Worm (Caenorhabditis elegans): Measurements from ENCODE around the gene Y25C1A.14.

Y25C1A.14 gene

DNA sequence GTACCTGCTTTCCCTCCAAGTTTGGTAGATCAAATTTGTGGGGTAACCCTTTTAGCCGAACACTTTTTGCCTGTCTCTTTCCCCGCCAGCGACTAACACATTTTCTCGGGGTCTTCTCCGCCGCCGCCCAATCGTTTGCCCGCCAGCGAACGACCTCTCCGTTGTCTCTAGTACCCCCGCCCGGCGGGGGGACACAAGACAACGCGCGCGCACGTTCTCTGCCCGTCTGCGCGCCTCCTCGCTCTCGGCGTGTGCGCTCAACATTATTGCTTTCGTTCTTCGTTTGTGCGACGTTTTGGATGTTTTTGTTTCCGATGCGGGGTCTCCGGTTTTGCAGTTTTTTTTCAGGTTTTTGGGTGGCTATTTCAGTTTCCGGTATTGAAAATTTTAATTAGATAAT, 41.2 kb downstream of the Y25C1A.14 start:
- 0 out of 2 replicates have a peak, but pooled peaks have one; percentile 21 for TF ChIP-seq ztf-29 (GFP tag; IDR thresholded peaks at IDR 0.05)
- TF ChIP-seq klf-2 (GFP tag; conservative IDR thresholded peaks at IDR 0.05) = no peak
- no peak for TF ChIP-seq T22C8.4 (GFP tag; IDR thresholded peaks at IDR 0.05)
- TF ChIP-seq ref-1 (GFP tag; conservative IDR thresholded peaks at IDR 0.05) = no peak
- TF ChIP-seq flt-1 (GFP tag; IDR thresholded peaks at IDR 0.05) = peak; percentile 55; the same call in 1 of the 2 replicates
- TF ChIP-seq cog-1 (tag; optimal IDR thresholded peaks at IDR 0.05) = no peak
- no peak for TF ChIP-seq med-1 (GFP tag; optimal IDR thresholded peaks at IDR 0.05; ENCODE audit: insufficient read depth)
- TF ChIP-seq ztf-23 (GFP tag; IDR thresholded peaks at IDR 0.05) = 0 out of 2 replicates have a peak, but pooled peaks have one; percentile 52
- no peak for TF ChIP-seq tab-1 (GFP tag; IDR thresholded peaks at IDR 0.05)

DNA sequence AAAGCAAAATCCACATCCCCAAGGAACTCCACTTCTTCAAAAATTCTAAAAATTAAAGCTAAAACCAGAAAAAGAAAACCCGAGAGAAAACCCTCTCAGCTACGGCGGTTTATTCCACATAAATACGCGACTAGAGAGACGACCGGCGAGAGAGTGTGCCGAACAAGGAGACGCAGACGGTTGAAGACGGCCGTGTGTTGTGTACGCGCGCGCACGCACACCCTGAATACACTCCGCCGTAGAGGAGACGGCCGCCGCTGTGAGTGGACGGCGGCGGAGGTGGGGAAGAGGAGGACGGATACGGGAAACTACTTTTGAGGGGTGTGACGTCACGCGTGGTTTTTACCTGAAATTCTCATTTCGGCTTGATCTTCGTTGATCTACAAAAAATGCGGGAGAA, 42.1 kb downstream of the Y25C1A.14 start:
- TF ChIP-seq ztf-23 (GFP tag; IDR thresholded peaks at IDR 0.05) = no peak
- TF ChIP-seq flt-1 (GFP tag; IDR thresholded peaks at IDR 0.05) = no peak
- TF ChIP-seq klf-2 (GFP tag; conservative IDR thresholded peaks at IDR 0.05) = no peak
- no peak for TF ChIP-seq tab-1 (GFP tag; IDR thresholded peaks at IDR 0.05)
- no peak for TF ChIP-seq T22C8.4 (GFP tag; IDR thresholded peaks at IDR 0.05)
- TF ChIP-seq med-1 (GFP tag; optimal IDR thresholded peaks at IDR 0.05; ENCODE audit: insufficient read depth) = no peak
- no peak for TF ChIP-seq ztf-29 (GFP tag; IDR thresholded peaks at IDR 0.05)
- no peak for TF ChIP-seq ref-1 (GFP tag; conservative IDR thresholded peaks at IDR 0.05)
- TF ChIP-seq cog-1 (tag; optimal IDR thresholded peaks at IDR 0.05) = no peak

DNA sequence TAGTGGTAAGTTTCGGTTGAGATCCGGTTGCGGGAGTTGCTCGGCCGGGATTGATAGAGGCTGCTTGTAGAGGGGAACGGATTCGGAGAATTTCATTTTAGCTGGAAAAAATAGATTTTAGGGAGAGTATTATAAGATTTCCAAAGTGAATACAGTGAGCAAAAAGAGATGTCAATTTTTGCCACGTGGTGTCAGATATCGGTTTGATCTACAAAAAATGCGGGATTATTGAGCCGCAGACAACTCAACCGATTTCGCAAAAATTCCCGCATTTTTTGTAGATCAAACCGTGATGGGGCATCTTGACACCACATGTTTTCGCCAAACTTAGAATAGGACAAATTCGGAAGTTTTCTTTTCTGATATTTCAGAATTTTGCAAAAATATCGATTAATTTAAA, 42.5 kb downstream of the Y25C1A.14 start, which contains the start of gene lido-13:
Gene lido-13, minus strand, starts transcription at position 101 of the 400 bp plus-strand sequence.
- TF ChIP-seq ztf-29 (GFP tag; IDR thresholded peaks at IDR 0.05) (no peak), ztf-23 (GFP tag; IDR thresholded peaks at IDR 0.05) (no peak), ref-1 (GFP tag; conservative IDR thresholded peaks at IDR 0.05) (no peak), flt-1 (GFP tag; IDR thresholded peaks at IDR 0.05) (no peak), med-1 (GFP tag; optimal IDR thresholded peaks at IDR 0.05; ENCODE audit: insufficient read depth) (no peak), T22C8.4 (GFP tag; IDR thresholded peaks at IDR 0.05) (no peak), klf-2 (GFP tag; conservative IDR thresholded peaks at IDR 0.05) (no peak), cog-1 (tag; optimal IDR thresholded peaks at IDR 0.05) (no peak), tab-1 (GFP tag; IDR thresholded peaks at IDR 0.05) (no peak)

DNA sequence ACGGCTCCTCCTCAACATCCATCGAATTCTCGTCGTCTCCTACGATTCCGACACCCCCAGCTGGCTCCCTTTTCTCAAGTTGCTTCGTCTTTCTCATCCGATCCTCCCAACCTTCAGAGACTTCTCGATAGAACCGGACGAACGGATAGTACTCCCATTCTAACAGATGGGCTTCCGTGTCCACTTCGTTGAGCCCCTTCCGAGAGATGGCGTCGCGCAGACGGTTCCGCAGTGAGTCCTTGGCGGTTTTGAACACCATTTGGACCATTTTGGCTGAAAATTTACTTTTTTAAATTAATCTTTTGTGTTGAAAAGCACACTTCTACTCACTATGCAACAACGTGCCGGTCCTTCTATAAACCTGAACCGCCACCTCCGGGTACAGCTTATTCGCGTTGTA, 43.1 kb downstream of the Y25C1A.14 start:
- TF ChIP-seq klf-2 (GFP tag; conservative IDR thresholded peaks at IDR 0.05) (no peak), ref-1 (GFP tag; conservative IDR thresholded peaks at IDR 0.05) (no peak), cog-1 (tag; optimal IDR thresholded peaks at IDR 0.05) (no peak), ztf-23 (GFP tag; IDR thresholded peaks at IDR 0.05) (no peak), T22C8.4 (GFP tag; IDR thresholded peaks at IDR 0.05) (no peak), med-1 (GFP tag; optimal IDR thresholded peaks at IDR 0.05; ENCODE audit: insufficient read depth) (no peak), tab-1 (GFP tag; IDR thresholded peaks at IDR 0.05) (no peak), flt-1 (GFP tag; IDR thresholded peaks at IDR 0.05) (no peak), ztf-29 (GFP tag; IDR thresholded peaks at IDR 0.05) (no peak)

DNA sequence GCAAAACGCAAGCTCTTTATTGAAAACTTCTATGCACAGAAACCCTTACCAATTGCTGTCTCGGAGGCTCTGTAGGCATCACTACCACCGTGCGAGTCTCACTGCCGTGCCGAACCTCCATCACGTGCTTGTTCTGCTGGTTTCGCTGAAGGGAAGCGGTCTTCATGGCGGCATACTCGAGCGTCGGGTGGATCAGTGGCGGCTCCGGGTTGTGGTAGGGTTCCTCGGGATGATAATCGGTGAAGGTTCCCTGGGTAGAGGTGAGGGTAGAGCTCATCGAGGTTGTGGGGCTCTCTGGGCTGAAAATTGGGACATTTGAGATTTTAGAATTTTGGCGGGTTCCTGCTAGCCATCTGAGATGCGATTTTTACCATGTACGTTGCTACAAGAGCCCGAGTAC, 43.9 kb downstream of the Y25C1A.14 start:
- TF ChIP-seq T22C8.4 (GFP tag; IDR thresholded peaks at IDR 0.05) (no peak), klf-2 (GFP tag; conservative IDR thresholded peaks at IDR 0.05) (no peak), med-1 (GFP tag; optimal IDR thresholded peaks at IDR 0.05; ENCODE audit: insufficient read depth) (no peak), tab-1 (GFP tag; IDR thresholded peaks at IDR 0.05) (no peak), ztf-23 (GFP tag; IDR thresholded peaks at IDR 0.05) (no peak), cog-1 (tag; optimal IDR thresholded peaks at IDR 0.05) (no peak), ref-1 (GFP tag; conservative IDR thresholded peaks at IDR 0.05) (no peak), ztf-29 (GFP tag; IDR thresholded peaks at IDR 0.05) (no peak), flt-1 (GFP tag; IDR thresholded peaks at IDR 0.05) (no peak)

DNA sequence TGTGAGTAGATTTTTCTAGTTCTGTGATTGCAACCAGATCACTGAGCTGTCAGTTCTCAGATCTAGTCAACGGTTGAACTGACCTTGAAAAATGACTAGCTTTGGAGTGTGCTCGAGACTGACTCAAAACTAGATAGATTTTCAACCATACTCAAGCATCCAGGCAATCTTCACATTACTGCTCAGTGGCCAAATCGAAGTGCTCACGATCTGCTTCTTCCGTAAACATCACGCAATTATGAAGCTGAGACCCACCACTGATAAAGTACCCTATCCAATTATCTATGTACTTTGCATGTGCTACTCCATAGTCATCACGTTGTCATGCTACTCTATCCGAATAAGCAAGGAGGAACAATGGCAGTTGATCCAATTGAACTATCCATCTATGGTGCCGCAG, 45.4 kb downstream of the Y25C1A.14 start:
- TF ChIP-seq cog-1 (tag; optimal IDR thresholded peaks at IDR 0.05) (no peak), flt-1 (GFP tag; IDR thresholded peaks at IDR 0.05) (no peak), klf-2 (GFP tag; conservative IDR thresholded peaks at IDR 0.05) (no peak), ref-1 (GFP tag; conservative IDR thresholded peaks at IDR 0.05) (no peak), ztf-23 (GFP tag; IDR thresholded peaks at IDR 0.05) (no peak), tab-1 (GFP tag; IDR thresholded peaks at IDR 0.05) (no peak), T22C8.4 (GFP tag; IDR thresholded peaks at IDR 0.05) (no peak), ztf-29 (GFP tag; IDR thresholded peaks at IDR 0.05) (no peak), med-1 (GFP tag; optimal IDR thresholded peaks at IDR 0.05; ENCODE audit: insufficient read depth) (no peak)

DNA sequence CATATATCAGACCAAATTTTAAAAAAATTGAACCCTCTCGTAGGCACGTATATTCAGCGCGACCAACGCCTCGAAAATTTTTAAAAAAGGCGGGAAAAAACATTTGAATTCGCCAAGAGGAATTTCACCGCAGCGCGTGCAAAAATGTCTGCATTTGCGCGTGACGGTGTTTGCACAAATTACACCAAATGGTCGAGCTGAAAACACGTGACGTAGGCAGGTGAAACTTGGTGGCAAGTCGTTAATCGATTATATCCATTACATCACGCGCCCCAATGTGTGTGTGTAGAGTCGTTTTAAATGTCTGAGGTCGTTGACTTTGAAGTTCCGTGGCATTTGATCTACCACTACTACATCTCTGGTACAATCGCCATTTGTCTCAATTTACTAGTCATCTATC, 46.1 kb downstream of the Y25C1A.14 start, which contains the start of gene sri-31:
Gene sri-31, plus strand, starts transcription at position 301 of the 400 bp plus-strand sequence.
- TF ChIP-seq klf-2 (GFP tag; conservative IDR thresholded peaks at IDR 0.05) = no peak

DNA sequence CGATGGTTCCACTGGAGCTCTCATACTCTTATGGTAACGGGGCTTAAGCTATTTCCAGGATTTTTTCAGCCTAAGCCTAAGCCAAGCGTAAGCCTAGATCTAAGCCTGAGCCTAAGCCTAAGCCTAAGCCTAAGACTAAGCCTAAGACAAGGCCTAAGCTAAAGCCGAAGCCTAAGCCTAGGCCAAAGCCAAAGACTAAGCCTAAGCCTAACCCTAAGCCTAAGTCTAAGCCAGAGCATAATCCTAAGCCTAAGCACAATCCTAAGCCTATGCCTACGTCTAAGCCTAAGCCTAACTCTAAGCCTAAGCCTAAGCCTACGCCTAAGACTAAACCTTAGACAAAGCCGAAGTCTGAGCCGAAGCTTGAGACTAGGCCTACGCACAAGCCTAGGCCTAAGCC, 47.8 kb downstream of the Y25C1A.14 start:
- no peak for TF ChIP-seq med-1 (GFP tag; optimal IDR thresholded peaks at IDR 0.05; ENCODE audit: insufficient read depth)
- TF ChIP-seq flt-1 (GFP tag; IDR thresholded peaks at IDR 0.05) = no peak
- TF ChIP-seq cog-1 (tag; optimal IDR thresholded peaks at IDR 0.05) = no peak
- TF ChIP-seq tab-1 (GFP tag; IDR thresholded peaks at IDR 0.05) = no peak
- no peak for TF ChIP-seq klf-2 (GFP tag; conservative IDR thresholded peaks at IDR 0.05)

DNA sequence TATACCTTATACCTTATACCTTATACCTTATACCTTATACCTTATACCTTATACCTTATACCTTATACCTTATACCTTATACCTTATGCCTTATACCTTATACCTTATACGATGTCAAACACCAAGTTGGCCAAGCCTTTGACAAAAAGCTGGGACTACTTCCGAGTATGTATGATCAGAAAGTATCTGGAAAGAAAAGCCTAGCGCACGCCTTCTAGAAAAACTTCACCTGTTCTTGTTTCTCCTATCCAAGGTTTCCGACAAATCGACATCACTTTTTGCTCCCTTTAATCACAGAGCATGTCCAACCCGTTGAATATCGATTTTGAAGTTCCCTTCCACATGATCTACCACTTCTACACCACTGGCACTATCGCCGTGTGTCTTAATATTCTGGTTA, 48.4 kb downstream of the Y25C1A.14 start, which contains the start of gene sri-28:
Gene sri-28, plus strand, starts transcription at position 301 of the 400 bp plus-strand sequence.
- TF ChIP-seq klf-2 (GFP tag; conservative IDR thresholded peaks at IDR 0.05) (no peak), tab-1 (GFP tag; IDR thresholded peaks at IDR 0.05) (no peak), T22C8.4 (GFP tag; IDR thresholded peaks at IDR 0.05) (no peak), ref-1 (GFP tag; conservative IDR thresholded peaks at IDR 0.05) (no peak), med-1 (GFP tag; optimal IDR thresholded peaks at IDR 0.05; ENCODE audit: insufficient read depth) (no peak), flt-1 (GFP tag; IDR thresholded peaks at IDR 0.05) (no peak), cog-1 (tag; optimal IDR thresholded peaks at IDR 0.05) (no peak), ztf-23 (GFP tag; IDR thresholded peaks at IDR 0.05) (no peak), ztf-29 (GFP tag; IDR thresholded peaks at IDR 0.05) (no peak)
